Worm (Caenorhabditis elegans) whole organism, young adult: ENCODE measurements around the gene acs-17.

ENCODE experiments used
- B0035.1 ChIP-seq: sonication (generic microtip); optimal IDR thresholded peaks from 2 replicates; lab custom pipeline; 2016; ENCODE audit warnings: missing genetic modification characterization, mild to moderate bottlenecking, missing compliant biosample characterization, missing genotype, missing genetic modification reagents
- D2030.7 ChIP-seq: fragments of 200-800 bp; sonication (Bioruptor generic); IDR thresholded peaks from 2 replicates; pipeline ENCODE4 v1.3.6; 2022; ENCODE audit warnings: missing genetic modification reagents, missing genetic modification characterization, missing compliant biosample characterization
- F10E7.11 ChIP-seq: sonication (generic microtip); optimal IDR thresholded peaks from 2 replicates; lab custom pipeline; 2017; ENCODE audit warnings: mild to moderate bottlenecking, missing genetic modification characterization, moderate library complexity, missing compliant biosample characterization
- F22D6.2 ChIP-seq: sonication (generic microtip); optimal IDR thresholded peaks from 2 replicates; lab custom pipeline; 2016; ENCODE audit warnings: mild to moderate bottlenecking, missing genetic modification characterization, missing compliant biosample characterization
- F23B12.7 ChIP-seq: sonication (generic microtip); optimal IDR thresholded peaks from 2 replicates; lab custom pipeline; 2017; ENCODE audit warnings: missing genetic modification characterization, mild to moderate bottlenecking, missing compliant biosample characterization, antibody characterized with exemption, moderate library complexity; ENCODE audit not compliant: insufficient read depth
- F37B4.10 ChIP-seq: fragments of 200-800 bp; sonication (Bioruptor generic); IDR thresholded peaks from 2 replicates; pipeline ENCODE4 v1.3.6; 2022; ENCODE audit warnings: missing genetic modification characterization, missing compliant biosample characterization
- F39B2.1 ChIP-seq: fragments of 200-800 bp; sonication (Bioruptor generic); IDR thresholded peaks from 2 replicates; pipeline ENCODE4 v1.3.6; 2022; ENCODE audit warnings: missing genetic modification reagents, missing genetic modification characterization, missing compliant biosample characterization
- T26A5.8 ChIP-seq: sonication (generic microtip); optimal IDR thresholded peaks from 2 replicates; lab custom pipeline; 2016; ENCODE audit warnings: missing genetic modification characterization, missing compliant biosample characterization
- ama-1 ChIP-seq, 3 experiments: fragments of 150-350 bp in 1 of 3; sonication (generic microtip) in 2 of 3; optimal IDR thresholded peaks; 2 replicates each; lab custom pipeline; 2014 to 2018; ENCODE audit warnings: missing biosample characterization in 2 of 3, missing genetic modification characterization in 2 of 3, missing genetic modification reagents in 2 of 3
- attf-5 ChIP-seq: fragments of 200-800 bp; sonication (Bioruptor generic); optimal IDR thresholded peaks from 2 replicates; lab custom pipeline; 2018; ENCODE audit warnings: mild to moderate bottlenecking, missing genetic modification characterization, missing compliant biosample characterization
- ccch-3 ChIP-seq: fragments of 200-800 bp; sonication (Bioruptor generic); optimal IDR thresholded peaks from 2 replicates; lab custom pipeline; 2018; ENCODE audit warnings: mild to moderate bottlenecking, missing genetic modification characterization, missing compliant biosample characterization
- ceh-91 ChIP-seq: fragments of 200-800 bp; sonication (Bioruptor generic); IDR thresholded peaks from 2 replicates; pipeline ENCODE4 v1.3.6; 2022; ENCODE audit warnings: missing genetic modification reagents, missing genetic modification characterization, missing compliant biosample characterization
- chd-7 ChIP-seq: sonication (generic microtip); optimal IDR thresholded peaks from 2 replicates; lab custom pipeline; 2016; ENCODE audit warnings: mild to moderate bottlenecking, missing genetic modification characterization, moderate library complexity, missing compliant biosample characterization
- dpl-1 ChIP-seq: fragments of 150-350 bp; optimal IDR thresholded peaks from 2 replicates; lab custom pipeline; 2014; ENCODE audit warnings: missing biosample characterization, missing genetic modification reagents, missing genetic modification characterization
- efl-1 ChIP-seq: fragments of 150-350 bp; optimal IDR thresholded peaks from 2 replicates; lab custom pipeline; 2014; ENCODE audit warnings: missing biosample characterization, missing genetic modification reagents, missing genetic modification characterization
- egl-18 ChIP-seq: fragments of 200-800 bp; sonication (Bioruptor generic); IDR thresholded peaks from 2 replicates; pipeline ENCODE4 v1.3.6; 2022; ENCODE audit warnings: missing genetic modification reagents, missing genetic modification characterization, missing compliant biosample characterization
- egrh-3 ChIP-seq: fragments of 200-800 bp; sonication (Bioruptor generic); IDR thresholded peaks from 2 replicates; pipeline ENCODE4 v1.3.6; 2022; ENCODE audit warnings: missing genetic modification reagents, missing genetic modification characterization, missing compliant biosample characterization
- gei-17 ChIP-seq: fragments of 200-800 bp; sonication (Bioruptor generic); optimal IDR thresholded peaks from 2 replicates; lab custom pipeline; 2018; ENCODE audit warnings: mild to moderate bottlenecking, missing genetic modification characterization, missing compliant biosample characterization
- hsf-1 ChIP-seq: fragments of 200-800 bp; sonication (Bioruptor generic); IDR thresholded peaks from 2 replicates; pipeline ENCODE4 v1.3.6; 2022; ENCODE audit warnings: missing genetic modification reagents, missing genetic modification characterization, missing compliant biosample characterization
- let-526 ChIP-seq: fragments of 200-800 bp; sonication (Bioruptor generic); IDR thresholded peaks from 2 replicates; pipeline ENCODE4 v1.3.6; 2022; ENCODE audit warnings: missing genetic modification reagents, missing genetic modification characterization, missing compliant biosample characterization
- lin-26 ChIP-seq: fragments of 200-800 bp; sonication (Bioruptor generic); IDR thresholded peaks from 2 replicates; pipeline ENCODE4 v1.3.6; 2022; ENCODE audit warnings: missing genetic modification reagents, missing genetic modification characterization, missing compliant biosample characterization
- lin-35 ChIP-seq, 3 experiments: fragments of 150-350 bp in 2 of 3; sonication (generic microtip) in 1 of 3; optimal IDR thresholded peaks; 2 replicates each; lab custom pipeline; 2014 to 2018; ENCODE audit warnings: missing biosample characterization in 3 of 3, missing genetic modification characterization in 3 of 3, missing genetic modification reagents in 3 of 3
- lin-40 ChIP-seq: sonication (generic microtip); optimal IDR thresholded peaks from 2 replicates; lab custom pipeline; 2016; ENCODE audit warnings: missing genetic modification characterization, mild to moderate bottlenecking, missing compliant biosample characterization, missing genotype, missing genetic modification reagents
- lsy-27 ChIP-seq: sonication (generic microtip); optimal IDR thresholded peaks from 2 replicates; lab custom pipeline; 2017; ENCODE audit warnings: missing genetic modification characterization, mild to moderate bottlenecking, missing compliant biosample characterization, antibody characterized with exemption, missing genotype, borderline replicate concordance; ENCODE audit not compliant: insufficient read depth
- madf-6 ChIP-seq: fragments of 200-800 bp; sonication (Bioruptor generic); IDR thresholded peaks from 2 replicates; pipeline ENCODE4 v1.3.6; 2022; ENCODE audit warnings: missing genetic modification reagents, missing genetic modification characterization, missing compliant biosample characterization
- mcd-1 ChIP-seq: fragments of 200-800 bp; sonication (Bioruptor generic); IDR thresholded peaks from 2 replicates; pipeline ENCODE4 v1.3.6; 2022; ENCODE audit warnings: missing genetic modification reagents, missing genetic modification characterization, missing compliant biosample characterization
- nhr-120 ChIP-seq: fragments of 200-800 bp; sonication (Bioruptor generic); IDR thresholded peaks from 2 replicates; pipeline ENCODE4 v1.3.6; 2022; ENCODE audit warnings: missing genetic modification characterization, missing compliant biosample characterization
- nhr-80 ChIP-seq: sonication (generic microtip); optimal IDR thresholded peaks from 2 replicates; lab custom pipeline; 2016; ENCODE audit warnings: missing genetic modification characterization, missing compliant biosample characterization
- rec-8 ChIP-seq, 2 experiments: sonication (generic microtip); optimal IDR thresholded peaks; 2 replicates each; lab custom pipeline; 2016; ENCODE audit warnings: mild to moderate bottlenecking in 2 of 2, missing genetic modification characterization in 2 of 2, missing genetic modification reagents in 2 of 2, missing genotype in 2 of 2, missing biosample characterization in 1 of 2, missing compliant biosample characterization in 1 of 2, moderate library complexity in 1 of 2
- repo-1 ChIP-seq: sonication (generic microtip); optimal IDR thresholded peaks from 2 replicates; lab custom pipeline; 2017; ENCODE audit warnings: mild to moderate bottlenecking, missing genetic modification characterization, missing compliant biosample characterization
- snpc-1.1 ChIP-seq: sonication (generic microtip); optimal IDR thresholded peaks from 2 replicates; lab custom pipeline; 2017; ENCODE audit warnings: missing genetic modification characterization, mild to moderate bottlenecking, missing compliant biosample characterization, antibody characterized with exemption, moderate library complexity, missing genotype, missing genetic modification reagents; ENCODE audit not compliant: insufficient read depth
- snpc-3.4 ChIP-seq: sonication (generic microtip); optimal IDR thresholded peaks from 2 replicates; lab custom pipeline; 2017; ENCODE audit warnings: missing genetic modification characterization, mild to moderate bottlenecking, missing compliant biosample characterization, antibody characterized with exemption, moderate library complexity, missing genotype, missing genetic modification reagents
- snpc-4 ChIP-seq, 5 experiments: fragments of 150-350 bp in 1 of 5; sonication (generic microtip) in 4 of 5; optimal IDR thresholded peaks; 2 replicates each; lab custom pipeline; 2014 to 2018; ENCODE audit warnings: missing genetic modification characterization in 5 of 5, missing biosample characterization in 3 of 5, antibody characterized with exemption in 2 of 5, mild to moderate bottlenecking in 2 of 5, missing compliant biosample characterization in 2 of 5, missing genotype in 2 of 5, moderate library complexity in 2 of 5, missing genetic modification reagents in 1 of 5
- tbp1 ChIP-seq: fragments of 200-800 bp; sonication (Bioruptor generic); optimal IDR thresholded peaks from 2 replicates; lab custom pipeline; 2018; ENCODE audit warnings: mild to moderate bottlenecking, missing genetic modification characterization, missing compliant biosample characterization
- tlf-1 ChIP-seq: fragments of 200-800 bp; sonication (Bioruptor generic); optimal IDR thresholded peaks from 2 replicates; lab custom pipeline; 2018; ENCODE audit warnings: mild to moderate bottlenecking, missing genetic modification characterization, missing compliant biosample characterization
- unc-62 ChIP-seq: fragments of 150-350 bp; optimal IDR thresholded peaks from 2 replicates; lab custom pipeline; 2014; ENCODE audit warnings: missing biosample characterization, missing genetic modification reagents, missing genetic modification characterization
- zfh-2 ChIP-seq: fragments of 200-800 bp; sonication (Bioruptor generic); conservative IDR thresholded peaks from 2 replicates; pipeline ENCODE4 v1.3.6; 2022; ENCODE audit warnings: missing genetic modification reagents, missing genetic modification characterization, missing compliant biosample characterization
- ztf-28 ChIP-seq: fragments of 200-800 bp; sonication (Bioruptor generic); IDR thresholded peaks from 2 replicates; pipeline ENCODE4 v1.3.6; 2022; ENCODE audit warnings: missing genetic modification reagents, missing genetic modification characterization, missing compliant biosample characterization

Gene acs-17

ce11 chrX:5975726-5976125 lies 31.4 kb upstream of the acs-17 start:
- TF ChIP-seq ama-1 (optimal IDR thresholded peaks at IDR 0.05; lab: Kevin White, UChicago) (no peak), ama-1 (GFP tag; optimal IDR thresholded peaks at IDR 0.05; lab: Kevin White, UChicago) (no peak), egrh-3 (no peak), madf-6 (GFP tag; lab: Robert Waterston, UW) (no peak), hsf-1 (GFP tag; lab: Robert Waterston, UW) (no peak), lin-35 (GFP tag; optimal IDR thresholded peaks at IDR 0.05; lab: Kevin White, UChicago) (no peak), lin-26 (GFP tag; lab: Robert Waterston, UW) (no peak), T26A5.8 (tag; lab: Kevin White, UChicago) (no peak), mcd-1 (GFP tag; lab: Robert Waterston, UW) (no peak), ceh-91 (GFP tag; lab: Robert Waterston, UW) (no peak), attf-5 (GFP tag; lab: Kevin White, UChicago) (no peak)

- TF ChIP-seq gei-17 (no peak), unc-62 (GFP tag; lab: Kevin White, UChicago) (no peak), lin-40 (no peak), ccch-3 (no peak), zfh-2 (GFP tag; lab: Robert Waterston, UW) (no peak), F39B2.1 (GFP tag; lab: Robert Waterston, UW) (no peak), B0035.1 (tag; lab: Kevin White, UChicago) (no peak), D2030.7 (GFP tag; lab: Robert Waterston, UW) (no peak), F37B4.10 (GFP tag; lab: Robert Waterston, UW) (no peak), repo-1 (tag; lab: Kevin White, UChicago) (no peak), nhr-120 (no peak), F23B12.7 (tag; lab: Kevin White, UChicago) (no peak), snpc-3.4 (no peak), egl-18 (GFP tag; lab: Robert Waterston, UW) (no peak)
Observed at ce11 chrX:5975228-5975627, 30.9 kb upstream of the acs-17 start.

- no peak for TF ChIP-seq F37B4.10 (GFP tag; lab: Robert Waterston, UW)
- peak; percentile 46; the same call in 1 of the 2 replicates for TF ChIP-seq zfh-2 (GFP tag; lab: Robert Waterston, UW)
- TF ChIP-seq, all 124 proteins: peak for 1
Observed at ce11 chrX:5972212-5972611, 27.9 kb upstream of the acs-17 start.

ce11 chrX:5962560-5962959 lies 18.2 kb upstream of the acs-17 start:
- TF ChIP-seq nhr-120 (no peak), lin-26 (GFP tag; lab: Robert Waterston, UW) (no peak), tlf-1 (GFP tag; lab: Kevin White, UChicago) (no peak), dpl-1 (GFP tag; lab: Kevin White, UChicago) (no peak), tbp1 (no peak), efl-1 (GFP tag; lab: Kevin White, UChicago) (no peak), F10E7.11 (tag; lab: Kevin White, UChicago) (no peak), nhr-80 (peak; percentile 80), let-526 (GFP tag; lab: Robert Waterston, UW) (no peak)

ce11 chrX:5960872-5961271 lies 16.6 kb upstream of the acs-17 start:
- TF ChIP-seq chd-7 (no peak), rec-8 (tag; optimal IDR thresholded peaks at IDR 0.05; lab: Kevin White, UChicago) (no peak), snpc-1.1 (no peak), ztf-28 (GFP tag; lab: Robert Waterston, UW) (no peak), lsy-27 (tag; lab: Kevin White, UChicago) (no peak), snpc-4 (GFP tag; optimal IDR thresholded peaks at IDR 0.05; lab: Kevin White, UChicago) (no peak), snpc-4 (tag; optimal IDR thresholded peaks at IDR 0.05; lab: Kevin White, UChicago) (no peak), F22D6.2 (tag; lab: Kevin White, UChicago) (no peak)
